Worm (Caenorhabditis elegans): ENCODE measurements around the gene mec-18.

mec-18 gene

ce11 chrX:4222779-4223387 lies 51.1 kb downstream of the mec-18 start (continued):
- TF ChIP-seq hrde-1 (tag; optimal IDR thresholded peaks at IDR 0.05; ENCODE audit: borderline replicate concordance) (no peak), attf-3 (GFP tag; conservative IDR thresholded peaks at IDR 0.05) (no peak), fkh-3 (tag; optimal IDR thresholded peaks at IDR 0.05) (no peak), mel-28 (tag; optimal IDR thresholded peaks at IDR 0.05; ENCODE audit: borderline replicate concordance) (no peak), die-1 (tag; optimal IDR thresholded peaks at IDR 0.05) (peak; percentile 25), T26A5.8 (tag; optimal IDR thresholded peaks at IDR 0.05) (no peak), rec-8 (tag; optimal IDR thresholded peaks at IDR 0.05) (no peak), egl-44 (GFP tag; IDR thresholded peaks at IDR 0.05) (peak; percentile 58; the same call in 1 of the 2 replicates), madf-3 (GFP tag; IDR thresholded peaks at IDR 0.05) (0 out of 2 replicates have a peak, but pooled peaks have one; percentile 14), mcd-1 (GFP tag; IDR thresholded peaks at IDR 0.05) (peak; percentile 67), hlh-12 (tag; optimal IDR thresholded peaks at IDR 0.05) (no peak), F37B4.10 (GFP tag; IDR thresholded peaks at IDR 0.05) (no peak), cebp-2 (GFP tag; IDR thresholded peaks at IDR 0.05) (no peak), attf-6 (GFP tag; IDR thresholded peaks at IDR 0.05) (no peak), nhr-80 (tag; optimal IDR thresholded peaks at IDR 0.05) (peak; percentile 26), F22D6.2 (tag; optimal IDR thresholded peaks at IDR 0.05) (no peak), lin-40 (tag; optimal IDR thresholded peaks at IDR 0.05) (peak; percentile 96), ama-1 (optimal IDR thresholded peaks at IDR 0.05) (peak; percentile 56), ama-1 (GFP tag; optimal IDR thresholded peaks at IDR 0.05) (no peak), tbp1 (GFP tag; optimal IDR thresholded peaks at IDR 0.05) (peak; percentile 39), mes-4 (tag; optimal IDR thresholded peaks at IDR 0.05) (no peak), ekl-4 (GFP tag; IDR thresholded peaks at IDR 0.05) (no peak; the same call in 1 of the 2 replicates), pha-4 (tag; optimal IDR thresholded peaks at IDR 0.05) (no peak), hsf-1 (GFP tag; IDR thresholded peaks at IDR 0.05) (no peak), lsy-27 (tag; optimal IDR thresholded peaks at IDR 0.05; ENCODE audit: borderline replicate concordance, insufficient read depth) (no peak), akir-1 (GFP tag; optimal IDR thresholded peaks at IDR 0.05) (peak; percentile 71), B0261.1 (tag; optimal IDR thresholded peaks at IDR 0.05) (no peak), B0035.1 (tag; optimal IDR thresholded peaks at IDR 0.05) (peak; percentile 61), pbrm-1 (GFP tag; IDR thresholded peaks at IDR 0.05) (peak; percentile 20; the same call in 1 of the 2 replicates), ztf-22 (GFP tag; optimal IDR thresholded peaks at IDR 0.05) (peak; percentile 17), lsl-1 (GFP tag; optimal IDR thresholded peaks at IDR 0.05) (no peak)

- no peak for TF ChIP-seq K11D2.4 (GFP tag; IDR thresholded peaks at IDR 0.05)
- no peak for TF ChIP-seq D2030.7 (GFP tag; IDR thresholded peaks at IDR 0.05)
- no peak for TF ChIP-seq snpc-1.1 (tag; optimal IDR thresholded peaks at IDR 0.05; ENCODE audit: insufficient read depth)
- no peak for TF ChIP-seq ztf-3 (GFP tag; optimal IDR thresholded peaks at IDR 0.05)
- no peak for TF ChIP-seq F57A8.1 (GFP tag; optimal IDR thresholded peaks at IDR 0.05)
Observed at ce11 chrX:4222200-4222599, 51.8 kb downstream of the mec-18 start.
